Fruit fly (Drosophila melanogaster) whole organism, embryonic: ENCODE data around the gene CG13039.

Experiments
- Aef1 ChIP-seq: fragments of 200-800 bp; sonication (Bioruptor generic); IDR thresholded peaks from 3 replicates; pipeline ENCODE4 v1.3.6; 2022; ENCODE audit warnings: missing biosample characterization, missing genetic modification characterization
- Atf6 ChIP-seq: fragments of 200-800 bp; sonication (Bioruptor generic); IDR thresholded peaks from 2 replicates; pipeline ENCODE4 v1.3.6; 2022; ENCODE audit warnings: missing biosample characterization, missing genetic modification characterization
- B-H1 ChIP-seq: fragments of 200-800 bp; sonication (Bioruptor generic); IDR thresholded peaks from 3 replicates; pipeline ENCODE4 v1.3.6; 2022; ENCODE audit warnings: missing biosample characterization, missing genetic modification characterization
- BEAF-32 ChIP-seq: fragments of 200-800 bp; sonication (Bioruptor generic); optimal IDR thresholded peaks from 3 replicates; lab custom pipeline; 2017; ENCODE audit warnings: missing biosample characterization, missing genetic modification characterization, mild to moderate bottlenecking, moderate library complexity, missing genetic modification reagents
- Blimp-1 ChIP-seq: fragments of 200-800 bp; sonication (Bioruptor generic); optimal IDR thresholded peaks from 3 replicates; lab custom pipeline; 2018; ENCODE audit warnings: missing biosample characterization, missing genetic modification characterization, mild to moderate bottlenecking, moderate library complexity, missing genetic modification reagents
- Bteb2 ChIP-seq: fragments of 200-800 bp; sonication (Bioruptor generic); optimal IDR thresholded peaks from 2 replicates; lab custom pipeline; 2016; ENCODE audit warnings: missing biosample characterization, missing genetic modification characterization
- CG10321 ChIP-seq: fragments of 200-800 bp; sonication (Bioruptor generic); IDR thresholded peaks from 2 replicates; pipeline ENCODE4 v1.3.6; 2022; ENCODE audit warnings: missing biosample characterization, missing genetic modification characterization
- CG10654 ChIP-seq: fragments of 200-800 bp; sonication (Bioruptor generic); optimal IDR thresholded peaks from 2 replicates; lab custom pipeline; 2016; ENCODE audit warnings: missing biosample characterization, missing genetic modification characterization
- CG11456 ChIP-seq: fragments of 200-800 bp; sonication (Bioruptor generic); IDR thresholded peaks from 3 replicates; pipeline ENCODE4 v1.3.6; 2022; ENCODE audit warnings: missing biosample characterization, missing genetic modification characterization
- CG11560 ChIP-seq: fragments of 200-800 bp; sonication (Bioruptor generic); IDR thresholded peaks from 3 replicates; pipeline ENCODE4 v1.3.6; 2022; ENCODE audit warnings: missing biosample characterization, missing genetic modification characterization
- CG11695 ChIP-seq: fragments of 200-800 bp; sonication (Bioruptor generic); IDR thresholded peaks from 3 replicates; pipeline ENCODE4 v1.3.6; 2022; ENCODE audit warnings: missing biosample characterization, missing genetic modification characterization
- CG12155 ChIP-seq: fragments of 200-800 bp; sonication (Bioruptor generic); optimal IDR thresholded peaks from 3 replicates; lab custom pipeline; 2016; ENCODE audit warnings: missing biosample characterization, missing genetic modification characterization
- CG13296 ChIP-seq: fragments of 200-800 bp; sonication (Bioruptor generic); optimal IDR thresholded peaks from 3 replicates; lab custom pipeline; 2018; ENCODE audit warnings: missing biosample characterization, mild to moderate bottlenecking, missing genetic modification characterization
- CG13775 ChIP-seq: fragments of 200-800 bp; sonication (Bioruptor generic); optimal IDR thresholded peaks from 3 replicates; lab custom pipeline; 2017; ENCODE audit warnings: missing biosample characterization, mild to moderate bottlenecking, missing genetic modification characterization
- CG13894 ChIP-seq: fragments of 200-800 bp; sonication (Bioruptor generic); optimal IDR thresholded peaks from 3 replicates; lab custom pipeline; 2018; ENCODE audit warnings: missing biosample characterization, mild to moderate bottlenecking, missing genetic modification characterization, moderate library complexity
- CG14050 ChIP-seq: fragments of 200-800 bp; sonication (Bioruptor generic); IDR thresholded peaks from 3 replicates; pipeline ENCODE4 v1.3.6; 2022; ENCODE audit warnings: missing biosample characterization, missing genetic modification characterization
- CG16863 ChIP-seq: fragments of 200-800 bp; sonication (Bioruptor generic); optimal IDR thresholded peaks from 3 replicates; lab custom pipeline; 2016; ENCODE audit warnings: missing biosample characterization, missing genetic modification characterization
- CG17359 ChIP-seq: fragments of 200-800 bp; sonication (Bioruptor generic); optimal IDR thresholded peaks from 3 replicates; lab custom pipeline; 2018; ENCODE audit warnings: missing biosample characterization, mild to moderate bottlenecking, missing genetic modification characterization, moderate library complexity
- CG17385 ChIP-seq: fragments of 200-800 bp; sonication (Bioruptor generic); optimal IDR thresholded peaks from 3 replicates; lab custom pipeline; 2018; ENCODE audit warnings: missing biosample characterization, mild to moderate bottlenecking, missing genetic modification characterization
- CG2199 ChIP-seq: fragments of 200-800 bp; sonication (Bioruptor generic); IDR thresholded peaks from 3 replicates; pipeline ENCODE4 v1.3.6; 2022; ENCODE audit warnings: missing biosample characterization, missing genetic modification characterization
- CG32767 ChIP-seq: fragments of 200-800 bp; sonication (Bioruptor generic); IDR thresholded peaks from 2 replicates; pipeline ENCODE4 v1.3.6; 2022; ENCODE audit warnings: missing biosample characterization, missing genetic modification characterization
- CG34224 ChIP-seq: fragments of 200-800 bp; sonication (Bioruptor generic); IDR thresholded peaks from 3 replicates; pipeline ENCODE4 v1.3.6; 2022; ENCODE audit warnings: missing biosample characterization, missing genetic modification characterization; ENCODE audit not compliant: partially characterized antibody
- CG4730 ChIP-seq: fragments of 200-800 bp; sonication (Bioruptor generic); IDR thresholded peaks from 2 replicates; pipeline ENCODE4 v1.3.6; 2022; ENCODE audit warnings: missing biosample characterization, missing genetic modification characterization
- CG6254 ChIP-seq: fragments of 200-800 bp; sonication (Bioruptor generic); optimal IDR thresholded peaks from 3 replicates; lab custom pipeline; 2017; ENCODE audit warnings: mild to moderate bottlenecking, missing biosample characterization, missing genetic modification reagents, missing genetic modification characterization
- CG6813 ChIP-seq: fragments of 200-800 bp; sonication (Bioruptor generic); optimal IDR thresholded peaks from 2 replicates; lab custom pipeline; 2017; ENCODE audit warnings: missing biosample characterization, missing genetic modification characterization, mild to moderate bottlenecking, moderate library complexity, missing genetic modification reagents
- CG8281 ChIP-seq: fragments of 200-800 bp; sonication (Bioruptor generic); optimal IDR thresholded peaks from 2 replicates; lab custom pipeline; 2018; ENCODE audit warnings: missing biosample characterization, mild to moderate bottlenecking, missing genetic modification characterization, moderate library complexity
- Dbx ChIP-seq: fragments of 200-800 bp; sonication (Bioruptor generic); IDR thresholded peaks from 3 replicates; pipeline ENCODE4 v1.3.6; 2022; ENCODE audit warnings: missing biosample characterization, missing genetic modification characterization
- Dll ChIP-seq: fragments of 200-800 bp; sonication (Bioruptor generic); IDR thresholded peaks from 4 replicates; pipeline ENCODE4 v1.3.6; 2022; ENCODE audit warnings: missing biosample characterization, missing genetic modification characterization; ENCODE audit not compliant: partially characterized antibody
- E2f1 ChIP-seq: fragments of 200-800 bp; sonication (Bioruptor generic); IDR thresholded peaks from 2 replicates; pipeline ENCODE4 v1.3.6; 2022; ENCODE audit warnings: missing biosample characterization, missing genetic modification characterization
- H15 ChIP-seq: fragments of 200-800 bp; sonication (Bioruptor generic); IDR thresholded peaks from 3 replicates; pipeline ENCODE4 v1.3.6; 2022; ENCODE audit warnings: missing biosample characterization, missing genetic modification characterization
- Hr51 ChIP-seq, 2 experiments: fragments of 200-800 bp; sonication (Bioruptor generic); optimal IDR thresholded peaks; 2 replicates in 1 of 2; 3 replicates in 1 of 2; lab custom pipeline; 2016 to 2018; ENCODE audit warnings: missing biosample characterization in 2 of 2, missing genetic modification characterization in 2 of 2, mild to moderate bottlenecking in 1 of 2, moderate library complexity in 1 of 2
- Oli ChIP-seq: fragments of 200-800 bp; sonication (Bioruptor generic); optimal IDR thresholded peaks from 2 replicates; lab custom pipeline; 2018; ENCODE audit warnings: missing biosample characterization, mild to moderate bottlenecking, missing genetic modification characterization, moderate library complexity
- Optix ChIP-seq: fragments of 200-800 bp; sonication (Bioruptor generic); IDR thresholded peaks from 3 replicates; pipeline ENCODE4 v1.3.6; 2022; ENCODE audit warnings: missing biosample characterization, missing genetic modification characterization
- Sin3A ChIP-seq: fragments of >200 bp; optimal IDR thresholded peaks from 2 replicates; lab custom pipeline; 2018
- Sox102F ChIP-seq: fragments of 200-800 bp; sonication (Bioruptor generic); optimal IDR thresholded peaks from 2 replicates; lab custom pipeline; 2018; ENCODE audit warnings: missing biosample characterization, mild to moderate bottlenecking, missing genetic modification characterization, moderate library complexity
- Xbp1 ChIP-seq: fragments of 200-800 bp; sonication (Bioruptor generic); optimal IDR thresholded peaks from 3 replicates; lab custom pipeline; 2016; ENCODE audit warnings: missing biosample characterization, mild to moderate bottlenecking, missing genetic modification characterization
- ap ChIP-seq: fragments of 200-800 bp; sonication (Bioruptor generic); IDR thresholded peaks from 2 replicates; pipeline ENCODE4 v1.3.6; 2022; ENCODE audit warnings: missing biosample characterization, missing genetic modification characterization
- dmrt99B ChIP-seq: fragments of 200-800 bp; sonication (Bioruptor generic); optimal IDR thresholded peaks from 2 replicates; lab custom pipeline; 2018; ENCODE audit warnings: missing biosample characterization, mild to moderate bottlenecking, missing genetic modification characterization, moderate library complexity
- dpn ChIP-seq, 2 experiments: fragments of 200-800 bp; sonication (Bioruptor generic); optimal IDR thresholded peaks; 3 replicates each; lab custom pipeline; 2016; ENCODE audit warnings: missing biosample characterization in 2 of 2, missing genetic modification characterization in 2 of 2
- gcm ChIP-seq: fragments of 200-800 bp; sonication (Bioruptor generic); optimal IDR thresholded peaks from 2 replicates; lab custom pipeline; 2019; ENCODE audit warnings: missing biosample characterization, mild to moderate bottlenecking, missing genetic modification characterization, moderate library complexity
- maf-S ChIP-seq: fragments of 200-800 bp; sonication (Bioruptor generic); optimal IDR thresholded peaks from 2 replicates; lab custom pipeline; 2016; ENCODE audit warnings: missing biosample characterization, missing genetic modification characterization
- onecut ChIP-seq: fragments of 200-800 bp; sonication (Bioruptor generic); IDR thresholded peaks from 2 replicates; pipeline ENCODE4 v1.3.6; 2022; ENCODE audit warnings: missing biosample characterization, missing genetic modification characterization
- ranshi ChIP-seq: fragments of 200-800 bp; sonication (Bioruptor generic); IDR thresholded peaks from 2 replicates; pipeline ENCODE4 v1.3.6; 2022; ENCODE audit warnings: missing biosample characterization, missing genetic modification characterization
- row ChIP-seq: fragments of 200-800 bp; sonication (Bioruptor generic); IDR thresholded peaks from 3 replicates; pipeline ENCODE4 v1.3.6; 2022; ENCODE audit warnings: missing biosample characterization, missing genetic modification characterization
- sim ChIP-seq: fragments of 200-800 bp; sonication (Bioruptor generic); IDR thresholded peaks from 2 replicates; pipeline ENCODE4 v1.3.6; 2022; ENCODE audit warnings: missing biosample characterization, missing genetic modification characterization
- sima ChIP-seq: fragments of 200-800 bp; sonication (Bioruptor generic); optimal IDR thresholded peaks from 2 replicates; lab custom pipeline; 2016; ENCODE audit warnings: missing biosample characterization, missing genetic modification characterization
- sisA ChIP-seq: fragments of 200-800 bp; sonication (Bioruptor generic); IDR thresholded peaks from 2 replicates; pipeline ENCODE4 v1.3.6; 2022; ENCODE audit warnings: missing biosample characterization, missing genetic modification characterization
- ttk ChIP-seq: fragments of 200-800 bp; sonication (Bioruptor generic); IDR thresholded peaks from 2 replicates; pipeline ENCODE4 v2.1.2; 2022; ENCODE audit warnings: missing biosample characterization, missing genetic modification characterization
- unpg ChIP-seq: fragments of 200-800 bp; sonication (Bioruptor generic); optimal IDR thresholded peaks from 3 replicates; lab custom pipeline; 2018; ENCODE audit warnings: missing biosample characterization, mild to moderate bottlenecking, missing genetic modification characterization, moderate library complexity
- zen ChIP-seq: fragments of 200-800 bp; sonication (Bioruptor generic); optimal IDR thresholded peaks from 3 replicates; lab custom pipeline; 2018; ENCODE audit warnings: missing biosample characterization, mild to moderate bottlenecking, missing genetic modification characterization, moderate library complexity

Gene CG13039

DNA sequence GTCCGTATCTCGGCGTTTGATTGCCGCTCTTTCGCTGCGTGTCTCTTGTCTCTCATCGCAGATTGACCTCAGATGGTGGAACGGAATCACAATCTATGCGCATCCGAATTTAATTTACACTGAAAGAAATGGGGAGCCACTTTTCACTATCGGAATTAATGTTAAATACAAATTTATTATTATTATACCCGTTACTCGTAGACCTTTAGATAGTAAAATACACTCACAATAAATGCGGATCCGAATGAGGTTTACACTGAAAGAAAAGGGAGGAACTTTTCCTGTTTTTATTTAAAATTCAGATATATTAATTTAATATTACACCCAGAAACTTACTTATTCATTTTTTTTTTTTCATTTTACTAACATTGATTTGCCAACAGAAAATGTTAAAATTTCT lies 37.5 kb downstream of the CG13039 start (continued):
- no peak for TF ChIP-seq Bteb2
- peak; percentile 31 for TF ChIP-seq Sox102F (GFP tag; lab: Kevin White, UChicago)
- peak; percentile 2 for TF ChIP-seq CG10654 (GFP tag; lab: Kevin White, UChicago)
- TF ChIP-seq row: peak; percentile 34; the same call in 1 of the 3 replicates
- TF ChIP-seq BEAF-32 (GFP tag; lab: Kevin White, UChicago): no peak
- TF ChIP-seq B-H1 (GFP tag; lab: Robert Waterston, UW): 0 out of 3 replicates have a peak, but pooled peaks have one; percentile 16
- TF ChIP-seq Xbp1: peak; percentile 56
- peak; percentile 53; the same call in 1 of the 3 replicates for TF ChIP-seq H15 (GFP tag; lab: Robert Waterston, UW)
- no peak for TF ChIP-seq Optix
- no peak for TF ChIP-seq Dll (GFP tag; lab: Robert Waterston, UW)
- TF ChIP-seq CG32767 (GFP tag; lab: Robert Waterston, UW): peak; percentile 46; the same call in 1 of the 2 replicates
- TF ChIP-seq dpn (GFP tag; optimal IDR thresholded peaks at IDR 0.05; lab: Kevin White, UChicago): peak in 1 of 2 experiments; percentile 38
- no peak for TF ChIP-seq sim (GFP tag; lab: Robert Waterston, UW)
- TF ChIP-seq Blimp-1 (GFP tag; lab: Kevin White, UChicago): peak; percentile 22
- TF ChIP-seq onecut: 0 out of 2 replicates have a peak, but pooled peaks have one; percentile 7
- TF ChIP-seq ranshi: 0 out of 2 replicates have a peak, but pooled peaks have one; percentile 28
- no peak for TF ChIP-seq Dbx
- TF ChIP-seq CG13775 (GFP tag; lab: Kevin White, UChicago): peak; percentile 11
- no peak for TF ChIP-seq zen (tag; lab: Kevin White, UChicago)
- TF ChIP-seq CG13894 (tag; lab: Kevin White, UChicago): no peak
- TF ChIP-seq CG8281 (tag; lab: Kevin White, UChicago): no peak
- peak; percentile 65 for TF ChIP-seq ap (GFP tag; lab: Robert Waterston, UW)
- 0 out of 2 replicates have a peak, but pooled peaks have one; percentile 9 for TF ChIP-seq CG10321
- TF ChIP-seq Atf6 (GFP tag; lab: Robert Waterston, UW): peak; percentile 38; the same call in 1 of the 2 replicates
- peak; percentile 39 for TF ChIP-seq CG13296 (GFP tag; lab: Kevin White, UChicago)
- peak; percentile 33; the same call in 1 of the 2 replicates for TF ChIP-seq E2f1 (GFP tag; lab: Robert Waterston, UW)
- peak in 1 of 2 experiments; percentile 69 for TF ChIP-seq Hr51 (GFP tag; optimal IDR thresholded peaks at IDR 0.05; lab: Kevin White, UChicago)
- TF ChIP-seq CG14050 (GFP tag; lab: Robert Waterston, UW): no peak
- TF ChIP-seq CG12155: peak; percentile 3
- TF ChIP-seq Aef1 (GFP tag; lab: Robert Waterston, UW): 0 out of 3 replicates have a peak, but pooled peaks have one; percentile 16
- TF ChIP-seq CG2199 (GFP tag; lab: Robert Waterston, UW): no peak
- TF ChIP-seq CG17385 (GFP tag; lab: Kevin White, UChicago): peak; percentile 13
- peak; percentile 61 for TF ChIP-seq Oli (tag; lab: Kevin White, UChicago)
- TF ChIP-seq gcm (GFP tag; lab: Kevin White, UChicago): no peak
- TF ChIP-seq ttk (GFP tag; lab: Robert Waterston, UW): 0 out of 2 replicates have a peak, but pooled peaks have one; percentile 11
- TF ChIP-seq CG11456: no peak
- TF ChIP-seq maf-S (GFP tag; lab: Kevin White, UChicago): no peak
- no peak for TF ChIP-seq CG16863
- no peak for TF ChIP-seq CG17359 (tag; lab: Kevin White, UChicago)
- 0 out of 3 replicates have a peak, but pooled peaks have one; percentile 27 for TF ChIP-seq CG11695 (GFP tag; lab: Robert Waterston, UW)
- TF ChIP-seq unpg (GFP tag; lab: Kevin White, UChicago): peak; percentile 59
- no peak for TF ChIP-seq CG34224 (GFP tag; lab: Robert Waterston, UW)
- no peak for TF ChIP-seq CG11560 (tag; lab: Robert Waterston, UW)
- TF ChIP-seq sisA (GFP tag; lab: Robert Waterston, UW): peak; percentile 15; the same call in 1 of the 2 replicates
- TF ChIP-seq sima (GFP tag; lab: Kevin White, UChicago): no peak
- TF ChIP-seq CG4730 (GFP tag; lab: Robert Waterston, UW): peak; percentile 50; the same call in 1 of the 2 replicates
- TF ChIP-seq CG6813 (GFP tag; lab: Kevin White, UChicago): no peak
- TF ChIP-seq Sin3A (lab: Kevin White, UChicago): no peak
- peak; percentile 43 for TF ChIP-seq dmrt99B
- TF ChIP-seq CG6254: no peak
